Worm (Caenorhabditis elegans) whole organism, L3 larva: ENCODE measurements around the gene trr-1.

Experiments used
- R02D3.7 ChIP-seq: fragments of 150-350 bp; optimal IDR thresholded peaks from 2 replicates; lab custom pipeline; 2014; ENCODE audit warnings: missing biosample characterization, missing genetic modification characterization
- ZK546.5 ChIP-seq: sonication (generic microtip); optimal IDR thresholded peaks from 2 replicates; lab custom pipeline; 2017; ENCODE audit warnings: missing biosample characterization, missing genetic modification characterization
- aly-2 ChIP-seq: fragments of 150-350 bp; optimal IDR thresholded peaks from 2 replicates; lab custom pipeline; 2014; ENCODE audit warnings: missing biosample characterization, missing genetic modification characterization
- ama-1 ChIP-seq: fragments of 150-350 bp; optimal IDR thresholded peaks from 2 replicates; lab custom pipeline; 2018
- ceh-16 ChIP-seq: sonication (generic microtip); optimal IDR thresholded peaks from 2 replicates; lab custom pipeline; 2017; ENCODE audit warnings: missing biosample characterization, missing genetic modification characterization
- ceh-28 ChIP-seq: fragments of 150-350 bp; optimal IDR thresholded peaks from 2 replicates; lab custom pipeline; 2014; ENCODE audit warnings: missing biosample characterization, missing genetic modification reagents, missing genetic modification characterization
- ceh-82 ChIP-seq: fragments of 150-350 bp; optimal IDR thresholded peaks from 2 replicates; lab custom pipeline; 2014; ENCODE audit warnings: missing biosample characterization, missing genetic modification characterization
- ceh-9 ChIP-seq: sonication (generic microtip); optimal IDR thresholded peaks from 2 replicates; lab custom pipeline; 2018; ENCODE audit warnings: missing biosample characterization, missing genetic modification characterization
- daf-12 ChIP-seq: fragments of 150-350 bp; optimal IDR thresholded peaks from 2 replicates; lab custom pipeline; 2014; ENCODE audit warnings: missing biosample characterization, missing genetic modification reagents, missing genetic modification characterization
- egl-27 ChIP-seq: sonication (generic microtip); optimal IDR thresholded peaks from 4 replicates; lab custom pipeline; 2017; ENCODE audit warnings: missing biosample characterization, missing genetic modification reagents, missing genetic modification characterization
- egl-5 ChIP-seq: fragments of 150-350 bp; optimal IDR thresholded peaks from 2 replicates; lab custom pipeline; 2017; ENCODE audit warnings: missing biosample characterization, missing genetic modification reagents, missing genetic modification characterization, inconsistent platforms
- elt-1 ChIP-seq: fragments of 150-350 bp; optimal IDR thresholded peaks from 2 replicates; lab custom pipeline; 2014; ENCODE audit warnings: missing biosample characterization, missing genetic modification characterization
- elt-2 ChIP-seq: sonication (generic microtip); optimal IDR thresholded peaks from 2 replicates; lab custom pipeline; 2016; ENCODE audit warnings: missing genetic modification reagents, mild to moderate bottlenecking, missing genetic modification characterization, missing compliant biosample characterization
- elt-3 ChIP-seq, 3 experiments: fragments of 150-350 bp in 1 of 3; sonication (generic microtip) in 2 of 3; optimal IDR thresholded peaks; 2 replicates in 2 of 3; 4 replicates in 1 of 3; lab custom pipeline; 2014 to 2017; ENCODE audit warnings: missing biosample characterization in 3 of 3, missing genetic modification characterization in 3 of 3
- eor-1 ChIP-seq, 2 experiments: fragments of 150-350 bp; optimal IDR thresholded peaks; 2 replicates each; lab custom pipeline; 2014 to 2018; ENCODE audit warnings: missing biosample characterization in 2 of 2, missing genetic modification characterization in 2 of 2
- fkh-10 ChIP-seq: sonication (generic microtip); optimal IDR thresholded peaks from 2 replicates; lab custom pipeline; 2017; ENCODE audit warnings: missing biosample characterization, missing genetic modification reagents, missing genetic modification characterization
- fkh-2 ChIP-seq: fragments of 150-350 bp; optimal IDR thresholded peaks from 2 replicates; lab custom pipeline; 2014; ENCODE audit warnings: missing biosample characterization, missing genetic modification reagents, missing genetic modification characterization
- fos-1 ChIP-seq: fragments of 150-350 bp; optimal IDR thresholded peaks from 2 replicates; lab custom pipeline; 2014; ENCODE audit warnings: missing biosample characterization, missing genetic modification characterization
- hmg-11 ChIP-seq: sonication (generic microtip); optimal IDR thresholded peaks from 2 replicates; lab custom pipeline; 2016; ENCODE audit warnings: missing genetic modification characterization, missing compliant biosample characterization
- jun-1 ChIP-seq: fragments of 150-350 bp; optimal IDR thresholded peaks from 2 replicates; lab custom pipeline; 2014; ENCODE audit warnings: missing biosample characterization, missing genetic modification reagents, missing genetic modification characterization
- lin-15B ChIP-seq: fragments of 150-350 bp; optimal IDR thresholded peaks from 2 replicates; lab custom pipeline; 2014; ENCODE audit warnings: missing biosample characterization, missing genetic modification characterization
- lin-39 ChIP-seq: fragments of 150-350 bp; optimal IDR thresholded peaks from 2 replicates; lab custom pipeline; 2018; ENCODE audit warnings: missing biosample characterization, missing genetic modification reagents, missing genetic modification characterization
- lsy-12 ChIP-seq: sonication (generic microtip); optimal IDR thresholded peaks from 2 replicates; lab custom pipeline; 2016; ENCODE audit warnings: mild to moderate bottlenecking, missing genetic modification characterization, missing compliant biosample characterization
- mdl-1 ChIP-seq: fragments of 150-350 bp; optimal IDR thresholded peaks from 2 replicates; lab custom pipeline; 2014; ENCODE audit warnings: missing biosample characterization, missing genetic modification characterization
- mml-1 ChIP-seq: fragments of 150-350 bp; sonication (generic microtip); optimal IDR thresholded peaks from 3 replicates; lab custom pipeline; 2014; ENCODE audit warnings: missing biosample characterization, missing genetic modification characterization
- nfya-1 ChIP-seq: sonication (generic microtip); optimal IDR thresholded peaks from 2 replicates; lab custom pipeline; 2017; ENCODE audit warnings: missing genetic modification characterization, mild to moderate bottlenecking, missing compliant biosample characterization, antibody characterized with exemption, moderate library complexity; ENCODE audit not compliant: insufficient read depth
- nhr-11 ChIP-seq: fragments of 150-350 bp; optimal IDR thresholded peaks from 2 replicates; lab custom pipeline; 2014; ENCODE audit warnings: missing biosample characterization, missing genetic modification characterization
- nhr-12 ChIP-seq: fragments of 150-350 bp; optimal IDR thresholded peaks from 2 replicates; lab custom pipeline; 2014; ENCODE audit warnings: missing biosample characterization, missing genetic modification characterization
- nhr-23 ChIP-seq: fragments of 150-350 bp; optimal IDR thresholded peaks from 2 replicates; lab custom pipeline; 2014; ENCODE audit warnings: missing biosample characterization, missing genetic modification reagents, missing genetic modification characterization
- nhr-237 ChIP-seq: fragments of 150-350 bp; optimal IDR thresholded peaks from 2 replicates; lab custom pipeline; 2014; ENCODE audit warnings: missing biosample characterization, missing genetic modification characterization
- nhr-25 ChIP-seq: sonication (generic microtip); optimal IDR thresholded peaks from 2 replicates; lab custom pipeline; 2017; ENCODE audit warnings: missing biosample characterization, missing genetic modification characterization
- nhr-28 ChIP-seq: fragments of 150-350 bp; optimal IDR thresholded peaks from 2 replicates; lab custom pipeline; 2014; ENCODE audit warnings: missing biosample characterization, missing genetic modification characterization
- nhr-43 ChIP-seq: sonication (generic microtip); optimal IDR thresholded peaks from 2 replicates; lab custom pipeline; 2016; ENCODE audit warnings: mild to moderate bottlenecking, missing genetic modification characterization, missing compliant biosample characterization; ENCODE audit not compliant: poor library complexity, severe bottlenecking
- nhr-67 ChIP-seq: fragments of 150-350 bp; optimal IDR thresholded peaks from 2 replicates; lab custom pipeline; 2014; ENCODE audit warnings: missing biosample characterization, missing genetic modification characterization
- nhr-76 ChIP-seq: fragments of 150-350 bp; sonication (generic microtip); optimal IDR thresholded peaks from 5 replicates; lab custom pipeline; 2014; ENCODE audit warnings: missing biosample characterization, missing genetic modification characterization
- nhr-77 ChIP-seq: fragments of 150-350 bp; optimal IDR thresholded peaks from 2 replicates; lab custom pipeline; 2014; ENCODE audit warnings: missing biosample characterization, missing genetic modification characterization
- pha-4 ChIP-seq: fragments of 150-350 bp; optimal IDR thresholded peaks from 2 replicates; lab custom pipeline; 2014; ENCODE audit warnings: missing biosample characterization, missing genetic modification reagents, missing genetic modification characterization
- pqm-1 ChIP-seq: fragments of 150-350 bp; optimal IDR thresholded peaks from 2 replicates; lab custom pipeline; 2017; ENCODE audit warnings: missing biosample characterization, missing genetic modification characterization, inconsistent platforms
- sea-2 ChIP-seq: fragments of 150-350 bp; sonication (generic microtip); optimal IDR thresholded peaks from 4 replicates; lab custom pipeline; 2014; ENCODE audit warnings: missing biosample characterization, missing genetic modification reagents, missing genetic modification characterization
- skn-1 ChIP-seq: fragments of 150-350 bp; optimal IDR thresholded peaks from 2 replicates; lab custom pipeline; 2014; ENCODE audit warnings: missing biosample characterization, missing genetic modification characterization
- snpc-4 ChIP-seq: fragments of 150-350 bp; optimal IDR thresholded peaks from 2 replicates; lab custom pipeline; 2014; ENCODE audit warnings: missing biosample characterization, missing genetic modification characterization
- tbx-2 ChIP-seq: sonication (generic microtip); optimal IDR thresholded peaks from 2 replicates; lab custom pipeline; 2016; ENCODE audit warnings: mild to moderate bottlenecking, missing genetic modification characterization, missing compliant biosample characterization
- unc-39 ChIP-seq: sonication (generic microtip); optimal IDR thresholded peaks from 4 replicates; lab custom pipeline; 2017; ENCODE audit warnings: missing biosample characterization, missing genetic modification characterization
- unc-62 ChIP-seq: fragments of 150-350 bp; sonication (generic microtip); optimal IDR thresholded peaks from 4 replicates; lab custom pipeline; 2014; ENCODE audit warnings: missing biosample characterization, missing genetic modification reagents, missing genetic modification characterization
- zag-1 ChIP-seq: fragments of 150-350 bp; optimal IDR thresholded peaks from 2 replicates; lab custom pipeline; 2014; ENCODE audit warnings: missing biosample characterization, missing genetic modification characterization
- ztf-11 ChIP-seq: fragments of 150-350 bp; optimal IDR thresholded peaks from 2 replicates; lab custom pipeline; 2014; ENCODE audit warnings: missing biosample characterization, missing genetic modification characterization
- ztf-4 ChIP-seq: fragments of 150-350 bp; optimal IDR thresholded peaks from 2 replicates; lab custom pipeline; 2014; ENCODE audit warnings: missing biosample characterization, missing genetic modification characterization

Gene trr-1

DNA sequence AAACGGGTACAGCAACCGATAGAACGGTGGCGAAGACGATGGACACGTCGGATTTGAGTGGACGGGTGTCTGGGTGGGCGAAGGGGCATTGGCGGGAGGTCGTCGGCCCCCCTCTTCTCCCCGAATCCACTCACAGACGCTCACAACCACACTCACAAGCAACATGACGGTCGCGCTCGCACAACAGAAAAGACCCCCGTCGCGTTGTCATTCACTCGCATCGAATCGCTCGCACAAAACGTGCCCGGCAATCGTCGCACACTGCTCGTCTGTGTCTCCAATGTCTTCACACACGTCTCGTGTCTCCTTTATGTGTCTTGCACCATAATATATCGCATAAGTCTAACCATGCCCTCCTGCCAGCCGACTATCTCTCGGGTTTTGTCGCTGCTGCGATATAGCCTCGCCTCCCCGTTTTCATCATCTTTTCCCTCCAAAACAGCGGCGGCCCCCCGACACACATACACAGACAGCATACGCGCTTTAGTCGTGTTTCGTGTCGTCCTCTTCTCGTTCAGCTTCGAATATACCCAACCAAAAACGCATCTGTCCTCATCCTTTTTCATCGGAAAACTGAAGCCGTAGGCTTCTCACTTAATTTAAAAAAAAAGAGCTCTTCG is 41.6 kb downstream of the trr-1 start:
- TF ChIP-seq lin-39 (tag; lab: Kevin White, UChicago) (peak; percentile 90), skn-1 (peak; percentile 63), mml-1 (tag; lab: Kevin White, UChicago) (no peak), ceh-9 (tag; lab: Kevin White, UChicago) (no peak), lin-15B (peak; percentile 69), unc-39 (tag; lab: Kevin White, UChicago) (no peak), fkh-2 (tag; lab: Kevin White, UChicago) (no peak), elt-1 (tag; lab: Kevin White, UChicago) (peak; percentile 12), hmg-11 (tag; lab: Kevin White, UChicago) (peak; percentile 96), egl-5 (tag; lab: Kevin White, UChicago) (peak; percentile 57), ama-1 (lab: Kevin White, UChicago) (no peak), pqm-1 (tag; lab: Kevin White, UChicago) (peak; percentile 43), ztf-11 (tag; lab: Kevin White, UChicago) (no peak), elt-3 (tag; optimal IDR thresholded peaks at IDR 0.05; lab: Kevin White, UChicago) (no peak), eor-1 (tag; optimal IDR thresholded peaks at IDR 0.05; lab: Kevin White, UChicago) (no peak), aly-2 (tag; lab: Kevin White, UChicago) (no peak), nhr-237 (tag; lab: Kevin White, UChicago) (no peak), tbx-2 (peak; percentile 68), egl-27 (peak; percentile 85), daf-12 (tag; lab: Kevin White, UChicago) (no peak), nhr-11 (tag; lab: Kevin White, UChicago) (peak; percentile 85), nhr-67 (tag; lab: Kevin White, UChicago) (no peak), unc-62 (GFP tag; lab: Kevin White, UChicago) (peak; percentile 57), zag-1 (tag; lab: Kevin White, UChicago) (no peak), jun-1 (tag; lab: Kevin White, UChicago) (peak; percentile 89), ztf-4 (tag; lab: Kevin White, UChicago) (peak; percentile 64), snpc-4 (peak; percentile 53), nhr-76 (tag; lab: Kevin White, UChicago) (no peak), pha-4 (tag; lab: Kevin White, UChicago) (peak; percentile 81), ceh-82 (tag; lab: Kevin White, UChicago) (peak; percentile 41), nhr-23 (peak; percentile 86), fos-1 (tag; lab: Kevin White, UChicago) (peak; percentile 53), mdl-1 (tag; lab: Kevin White, UChicago) (peak; percentile 82), sea-2 (GFP tag; lab: Kevin White, UChicago) (peak; percentile 92), nhr-12 (tag; lab: Kevin White, UChicago) (no peak), elt-2 (peak; percentile 76), nfya-1 (tag; lab: Kevin White, UChicago) (peak; percentile 80), nhr-77 (tag; lab: Kevin White, UChicago) (no peak), nhr-28 (tag; lab: Kevin White, UChicago) (no peak), ceh-28 (tag; lab: Kevin White, UChicago) (peak; percentile 58), lsy-12 (tag; lab: Kevin White, UChicago) (peak; percentile 81), fkh-10 (GFP tag; lab: Kevin White, UChicago) (peak; percentile 80), R02D3.7 (tag; lab: Kevin White, UChicago) (peak; percentile 48), nhr-25 (peak; percentile 97), ZK546.5 (tag; lab: Kevin White, UChicago) (no peak), nhr-43 (tag; lab: Kevin White, UChicago) (peak; percentile 86), ceh-16 (no peak)
